Fruit fly (Drosophila melanogaster) whole organism, adult: ENCODE measurements around the gene HGTX.

Experiments
- CG33017 ChIP-seq: fragments of 200-800 bp; sonication (Bioruptor generic); optimal IDR thresholded peaks from 2 replicates; lab custom pipeline; 2018; ENCODE audit warnings: missing biosample characterization, mild to moderate bottlenecking, missing genetic modification characterization, moderate library complexity
- CG5204 ChIP-seq: fragments of 200-800 bp; sonication (Bioruptor generic); optimal IDR thresholded peaks from 2 replicates; lab custom pipeline; 2016; ENCODE audit warnings: missing biosample characterization, missing genetic modification characterization
- CG7101 ChIP-seq: fragments of 200-800 bp; sonication (Bioruptor generic); optimal IDR thresholded peaks from 2 replicates; lab custom pipeline; 2018; ENCODE audit warnings: missing biosample characterization, mild to moderate bottlenecking, missing genetic modification characterization, moderate library complexity
- Hr96 ChIP-seq: fragments of 200-800 bp; sonication (Bioruptor generic); optimal IDR thresholded peaks from 2 replicates; lab custom pipeline; 2016; ENCODE audit warnings: missing biosample characterization, missing genetic modification characterization
- Mnt ChIP-seq: fragments of 200-800 bp; sonication (Bioruptor generic); optimal IDR thresholded peaks from 2 replicates; lab custom pipeline; 2016; ENCODE audit warnings: missing biosample characterization, mild to moderate bottlenecking, missing genetic modification characterization
- kay ChIP-seq: fragments of 200-800 bp; sonication (Bioruptor generic); peaks from one replicate; lab custom pipeline; 2016; ENCODE audit warnings: missing biosample characterization, missing genetic modification characterization, borderline replicate concordance
- ovo ChIP-seq: fragments of 200-800 bp; sonication (Bioruptor generic); optimal IDR thresholded peaks from 2 replicates; lab custom pipeline; 2016; ENCODE audit warnings: missing biosample characterization, missing genetic modification characterization
- pad ChIP-seq: fragments of 200-800 bp; sonication (Bioruptor generic); optimal IDR thresholded peaks from 3 replicates; lab custom pipeline; 2017; ENCODE audit warnings: missing biosample characterization, missing genetic modification characterization, mild to moderate bottlenecking, moderate library complexity, missing genetic modification reagents

DNA sequence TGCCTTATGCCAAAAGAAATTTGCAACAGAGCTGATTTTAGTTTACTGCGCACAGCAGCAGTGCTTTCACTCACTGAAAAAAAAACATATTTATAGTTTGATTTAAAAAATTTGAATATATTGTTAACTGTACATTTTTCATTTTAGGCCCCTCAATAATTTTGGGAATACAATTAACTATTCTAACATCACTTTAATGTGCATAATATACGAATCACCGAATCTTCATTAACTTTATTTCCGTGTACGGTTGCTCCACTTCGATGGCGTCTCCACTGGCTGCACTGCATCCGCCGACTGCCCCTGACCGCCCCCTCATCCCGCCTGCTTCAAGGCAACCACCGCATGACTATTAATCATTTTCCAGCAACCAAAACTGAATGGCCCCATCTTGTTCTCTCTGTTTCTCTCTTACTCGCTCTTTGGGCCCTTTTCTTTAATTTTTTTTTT is 37.4 kb upstream of the HGTX start:
- no peak for TF ChIP-seq CG7101
- TF ChIP-seq kay (GFP tag; lab: Kevin White, UChicago), result no peak
- no peak for TF ChIP-seq Hr96 (GFP tag; lab: Kevin White, UChicago)
- TF ChIP-seq pad (GFP tag; lab: Kevin White, UChicago), result no peak
- TF ChIP-seq Mnt, result no peak
- no peak for TF ChIP-seq CG33017
- no peak for TF ChIP-seq ovo
- no peak for TF ChIP-seq CG5204
